Worm (Caenorhabditis elegans) whole organism, L1 larva: Measurements from ENCODE around the gene clec-179.

Experiments used
- C04F5.9 ChIP-seq: sonication (generic microtip); optimal IDR thresholded peaks from 2 replicates; lab custom pipeline; 2016; ENCODE audit warnings: missing genetic modification characterization, missing compliant biosample characterization
- aha-1 ChIP-seq: fragments of 150-350 bp; optimal IDR thresholded peaks from 2 replicates; lab custom pipeline; 2014; ENCODE audit warnings: missing biosample characterization, missing genetic modification characterization
- alr-1 ChIP-seq: fragments of 200-800 bp; sonication (Bioruptor generic); optimal IDR thresholded peaks from 2 replicates; lab custom pipeline; 2018; ENCODE audit warnings: borderline replicate concordance, mild to moderate bottlenecking, missing genetic modification characterization, missing compliant biosample characterization
- ama-1 ChIP-seq: fragments of 150-350 bp; optimal IDR thresholded peaks from 2 replicates; lab custom pipeline; 2014
- ceh-63 ChIP-seq: fragments of 200-800 bp; sonication (Bioruptor generic); optimal IDR thresholded peaks from 2 replicates; lab custom pipeline; 2018; ENCODE audit warnings: mild to moderate bottlenecking, missing genetic modification characterization, missing compliant biosample characterization
- ceh-8 ChIP-seq: fragments of 200-800 bp; sonication (Bioruptor generic); optimal IDR thresholded peaks from 2 replicates; lab custom pipeline; 2018; ENCODE audit warnings: mild to moderate bottlenecking, missing genetic modification characterization, moderate library complexity, missing compliant biosample characterization
- ceh-88 ChIP-seq: fragments of 200-800 bp; sonication (Bioruptor generic); IDR thresholded peaks from 2 replicates; pipeline ENCODE4 v1.3.6; 2022; ENCODE audit warnings: missing genetic modification characterization, missing compliant biosample characterization
- ceh-90 ChIP-seq: sonication (generic microtip); optimal IDR thresholded peaks from 2 replicates; lab custom pipeline; 2016; ENCODE audit warnings: missing genetic modification characterization, missing compliant biosample characterization
- ces-1 ChIP-seq: fragments of 150-350 bp; optimal IDR thresholded peaks from 2 replicates; lab custom pipeline; 2014; ENCODE audit warnings: missing biosample characterization, missing genetic modification reagents, missing genetic modification characterization
- dpl-1 ChIP-seq, 3 experiments: fragments of 150-350 bp in 2 of 3; sonication (generic microtip) in 1 of 3; optimal IDR thresholded peaks; 2 replicates each; lab custom pipeline; 2014 to 2017; ENCODE audit warnings: missing biosample characterization in 3 of 3, missing genetic modification characterization in 3 of 3, missing genetic modification reagents in 3 of 3
- dsc-1 ChIP-seq: sonication (generic microtip); optimal IDR thresholded peaks from 2 replicates; lab custom pipeline; 2016; ENCODE audit warnings: mild to moderate bottlenecking, missing genetic modification characterization, missing compliant biosample characterization
- efl-1 ChIP-seq, 4 experiments: fragments of 150-350 bp; optimal IDR thresholded peaks in 3 of 4; peaks in 1 of 4; 1 replicate in 1 of 4; 2 replicates in 3 of 4; lab custom pipeline; 2014; ENCODE audit warnings: missing biosample characterization in 2 of 4, missing genetic modification characterization in 2 of 4, missing genetic modification reagents in 2 of 4
- efl-3 ChIP-seq: fragments of 200-800 bp; sonication (Bioruptor generic); optimal IDR thresholded peaks from 2 replicates; lab custom pipeline; 2018; ENCODE audit warnings: mild to moderate bottlenecking, missing genetic modification characterization, missing compliant biosample characterization
- egl-27 ChIP-seq, 2 experiments: fragments of 150-350 bp in 1 of 2; sonication (generic microtip); optimal IDR thresholded peaks; 3 replicates each; lab custom pipeline; 2017 to 2018; ENCODE audit warnings: missing biosample characterization in 2 of 2, missing genetic modification characterization in 2 of 2, missing genetic modification reagents in 2 of 2
- elt-2 ChIP-seq: sonication (generic microtip); optimal IDR thresholded peaks from 2 replicates; lab custom pipeline; 2016; ENCODE audit warnings: missing genetic modification characterization, mild to moderate bottlenecking, inconsistent platforms, missing compliant biosample characterization, missing genetic modification reagents
- elt-3 ChIP-seq, 6 experiments: fragments of 150-350 bp in 1 of 6; sonication (generic microtip); optimal IDR thresholded peaks; 2 replicates each; lab custom pipeline; 2017 to 2018; ENCODE audit warnings: missing biosample characterization in 6 of 6, missing genetic modification characterization in 6 of 6, inconsistent platforms in 1 of 6
- ets-5 ChIP-seq: fragments of 200-800 bp; sonication (Bioruptor generic); IDR thresholded peaks from 2 replicates; pipeline ENCODE4 v1.3.6; 2022; ENCODE audit warnings: missing genetic modification characterization, missing compliant biosample characterization
- fkh-10 ChIP-seq: sonication (generic microtip); optimal IDR thresholded peaks from 2 replicates; lab custom pipeline; 2017; ENCODE audit warnings: missing biosample characterization, missing genetic modification reagents, missing genetic modification characterization
- fkh-4 ChIP-seq: sonication (generic microtip); optimal IDR thresholded peaks from 2 replicates; lab custom pipeline; 2016; ENCODE audit warnings: missing compliant biosample characterization, missing genetic modification characterization, borderline replicate concordance
- fos-1 ChIP-seq: fragments of 150-350 bp; optimal IDR thresholded peaks from 2 replicates; lab custom pipeline; 2014; ENCODE audit warnings: missing biosample characterization, missing genetic modification characterization
- grh-1 ChIP-seq: fragments of 200-800 bp; sonication (Bioruptor generic); IDR thresholded peaks from 2 replicates; pipeline ENCODE4 v1.3.6; 2022; ENCODE audit warnings: missing genetic modification reagents, missing genetic modification characterization, missing compliant biosample characterization
- hlh-4 ChIP-seq: sonication (generic microtip); optimal IDR thresholded peaks from 2 replicates; lab custom pipeline; 2016; ENCODE audit warnings: mild to moderate bottlenecking, missing genetic modification characterization, missing compliant biosample characterization
- hpl-2 ChIP-seq: fragments of 150-350 bp; optimal IDR thresholded peaks from 2 replicates; lab custom pipeline; 2014; ENCODE audit warnings: missing biosample characterization, missing genetic modification reagents, missing genetic modification characterization
- isw-1 ChIP-seq: fragments of 200-800 bp; sonication (Bioruptor generic); IDR thresholded peaks from 2 replicates; pipeline ENCODE4 v1.3.6; 2022; ENCODE audit warnings: missing genetic modification characterization, missing compliant biosample characterization
- jun-1 ChIP-seq: fragments of 150-350 bp; optimal IDR thresholded peaks from 2 replicates; lab custom pipeline; 2014; ENCODE audit warnings: missing biosample characterization, missing genetic modification reagents, missing genetic modification characterization
- lin-13 ChIP-seq: fragments of 150-350 bp; optimal IDR thresholded peaks from 2 replicates; lab custom pipeline; 2014; ENCODE audit warnings: missing biosample characterization, missing genetic modification reagents, missing genetic modification characterization
- lin-15B ChIP-seq: fragments of 150-350 bp; sonication (generic microtip); optimal IDR thresholded peaks from 3 replicates; lab custom pipeline; 2014; ENCODE audit warnings: missing biosample characterization, missing genetic modification characterization
- lin-35 ChIP-seq, 2 experiments: fragments of 150-350 bp; optimal IDR thresholded peaks; 2 replicates each; lab custom pipeline; 2014; ENCODE audit warnings: missing biosample characterization in 2 of 2, missing genetic modification characterization in 2 of 2, missing genetic modification reagents in 2 of 2
- lin-39 ChIP-seq: fragments of 150-350 bp; optimal IDR thresholded peaks from 2 replicates; lab custom pipeline; 2014; ENCODE audit warnings: missing biosample characterization, missing genetic modification reagents, missing genetic modification characterization
- lir-3 ChIP-seq: sonication (generic microtip); optimal IDR thresholded peaks from 2 replicates; lab custom pipeline; 2016; ENCODE audit warnings: mild to moderate bottlenecking, missing genetic modification characterization, moderate library complexity, missing compliant biosample characterization; ENCODE audit not compliant: poor library complexity
- lsy-2 ChIP-seq, 2 experiments: fragments of 150-350 bp; optimal IDR thresholded peaks; 2 replicates each; lab custom pipeline; 2014; ENCODE audit warnings: missing biosample characterization in 2 of 2, missing genetic modification characterization in 2 of 2
- mdl-1 ChIP-seq, 2 experiments: fragments of 150-350 bp; optimal IDR thresholded peaks; 2 replicates each; lab custom pipeline; 2014 to 2017; ENCODE audit warnings: missing biosample characterization in 2 of 2, missing genetic modification characterization in 2 of 2, inconsistent platforms in 1 of 2
- mef-2 ChIP-seq: fragments of 150-350 bp; optimal IDR thresholded peaks from 2 replicates; lab custom pipeline; 2014; ENCODE audit warnings: missing biosample characterization, missing genetic modification characterization
- mep-1 ChIP-seq: fragments of 150-350 bp; optimal IDR thresholded peaks from 2 replicates; lab custom pipeline; 2014; ENCODE audit warnings: missing biosample characterization, missing genetic modification characterization
- nhr-12 ChIP-seq: sonication (generic microtip); optimal IDR thresholded peaks from 2 replicates; lab custom pipeline; 2017; ENCODE audit warnings: missing biosample characterization, missing genetic modification characterization
- nhr-19 ChIP-seq: fragments of 200-800 bp; sonication (Bioruptor generic); conservative IDR thresholded peaks from 2 replicates; pipeline ENCODE4 v1.3.6; 2022; ENCODE audit warnings: missing genetic modification characterization, missing compliant biosample characterization
- nhr-28 ChIP-seq: fragments of 150-350 bp; optimal IDR thresholded peaks from 2 replicates; lab custom pipeline; 2014; ENCODE audit warnings: missing biosample characterization, missing genetic modification characterization
- nhr-47 ChIP-seq: sonication (generic microtip); optimal IDR thresholded peaks from 2 replicates; lab custom pipeline; 2016; ENCODE audit warnings: mild to moderate bottlenecking, missing genetic modification characterization, moderate library complexity, missing compliant biosample characterization
- nhr-76 ChIP-seq: sonication (generic microtip); optimal IDR thresholded peaks from 2 replicates; lab custom pipeline; 2017; ENCODE audit warnings: missing biosample characterization, missing genetic modification characterization
- nhr-77 ChIP-seq: fragments of 150-350 bp; optimal IDR thresholded peaks from 2 replicates; lab custom pipeline; 2014; ENCODE audit warnings: missing biosample characterization, missing genetic modification characterization
- nhr-84 ChIP-seq: sonication (generic microtip); optimal IDR thresholded peaks from 2 replicates; lab custom pipeline; 2017; ENCODE audit warnings: missing biosample characterization, missing genetic modification characterization
- nhr-85 ChIP-seq: sonication (generic microtip); peaks from one replicate; lab custom pipeline; 2016; ENCODE audit warnings: missing genetic modification characterization, inconsistent platforms, missing compliant biosample characterization
- nhr-90 ChIP-seq: sonication (generic microtip); optimal IDR thresholded peaks from 2 replicates; lab custom pipeline; 2016; ENCODE audit warnings: mild to moderate bottlenecking, missing genetic modification characterization, missing compliant biosample characterization; ENCODE audit not compliant: poor library complexity
- pag-3 ChIP-seq: sonication (generic microtip); optimal IDR thresholded peaks from 2 replicates; lab custom pipeline; 2017; ENCODE audit warnings: missing genetic modification characterization, mild to moderate bottlenecking, missing compliant biosample characterization, antibody characterized with exemption, borderline replicate concordance; ENCODE audit not compliant: insufficient read depth
- pax-3 ChIP-seq: fragments of 200-800 bp; sonication (Bioruptor generic); optimal IDR thresholded peaks from 2 replicates; lab custom pipeline; 2018; ENCODE audit warnings: mild to moderate bottlenecking, missing genetic modification characterization, moderate library complexity, missing compliant biosample characterization
- tlp-1 ChIP-seq: fragments of 150-350 bp; optimal IDR thresholded peaks from 2 replicates; lab custom pipeline; 2014; ENCODE audit warnings: missing biosample characterization, missing genetic modification characterization
- unc-130 ChIP-seq: fragments of 150-350 bp; optimal IDR thresholded peaks from 2 replicates; lab custom pipeline; 2017; ENCODE audit warnings: missing biosample characterization, missing genetic modification characterization, inconsistent platforms
- unc-86 ChIP-seq: sonication (generic microtip); optimal IDR thresholded peaks from 2 replicates; lab custom pipeline; 2016; ENCODE audit warnings: missing genetic modification characterization, missing compliant biosample characterization
- xbp-1 ChIP-seq: sonication (generic microtip); optimal IDR thresholded peaks from 2 replicates; lab custom pipeline; 2016; ENCODE audit warnings: missing genetic modification characterization, missing compliant biosample characterization
- zag-1 ChIP-seq: fragments of 150-350 bp; optimal IDR thresholded peaks from 2 replicates; lab custom pipeline; 2014; ENCODE audit warnings: missing biosample characterization, missing genetic modification characterization
- zip-4 ChIP-seq: fragments of 200-800 bp; sonication (Bioruptor generic); optimal IDR thresholded peaks from 2 replicates; lab custom pipeline; 2018; ENCODE audit warnings: mild to moderate bottlenecking, missing genetic modification characterization, moderate library complexity, missing compliant biosample characterization
- ztf-11 ChIP-seq, 2 experiments: sonication (generic microtip); optimal IDR thresholded peaks; 2 replicates each; lab custom pipeline; 2016 to 2017; ENCODE audit warnings: missing genetic modification characterization in 2 of 2, missing biosample characterization in 1 of 2, missing compliant biosample characterization in 1 of 2

Gene clec-179

DNA sequence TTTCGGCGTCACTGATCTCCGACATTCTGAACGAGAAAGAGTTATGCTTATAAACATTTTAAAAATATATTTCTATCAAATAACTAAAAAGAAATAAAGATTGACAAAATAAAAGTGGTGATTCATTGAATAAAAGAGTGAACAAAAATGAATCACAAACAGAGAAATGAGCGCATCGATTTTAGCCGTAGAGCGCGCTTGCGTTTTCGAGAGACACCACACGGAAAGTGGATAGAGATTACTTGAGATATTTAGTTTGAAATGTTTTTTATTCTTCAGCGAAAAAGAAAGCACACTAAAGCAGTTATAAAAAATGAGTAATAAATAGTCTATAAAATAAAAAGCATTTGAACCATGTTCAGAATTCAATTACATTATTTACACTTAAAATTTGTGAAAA, 45.7 kb upstream of the clec-179 start, which contains the start of gene cap-1 (continued):
- no peak; the same call in 1 of the 2 replicates for TF ChIP-seq ceh-88 (GFP tag; lab: Robert Waterston, UW)
- peak; percentile 39 for TF ChIP-seq fkh-10 (GFP tag; lab: Kevin White, UChicago)
- TF ChIP-seq alr-1 (tag; lab: Kevin White, UChicago) = no peak
- TF ChIP-seq mef-2 (tag; lab: Kevin White, UChicago) = peak; percentile 2
- peak in 2 of 6 experiments; percentile 5 to 82 for TF ChIP-seq elt-3 (tag; optimal IDR thresholded peaks at IDR 0.05; lab: Kevin White, UChicago)
- TF ChIP-seq mep-1 (tag; lab: Kevin White, UChicago) = peak; percentile 89
- TF ChIP-seq lin-35 (GFP tag; optimal IDR thresholded peaks at IDR 0.05; lab: Kevin White, UChicago) = peak; percentile 54 to 78
- no peak for TF ChIP-seq nhr-76 (tag; lab: Kevin White, UChicago)
- no peak for TF ChIP-seq ztf-11 (tag; optimal IDR thresholded peaks at IDR 0.05; lab: Kevin White, UChicago)
- TF ChIP-seq pax-3 = no peak
- no peak for TF ChIP-seq egl-27 (tag; optimal IDR thresholded peaks at IDR 0.05; lab: Kevin White, UChicago)
- no peak for TF ChIP-seq hlh-4
- no peak for TF ChIP-seq pag-3 (tag; lab: Kevin White, UChicago)
- TF ChIP-seq dsc-1 (tag; lab: Kevin White, UChicago) = peak; percentile 39
- TF ChIP-seq jun-1 (tag; lab: Kevin White, UChicago) = peak; percentile 20
- peak; percentile 31 for TF ChIP-seq nhr-90 (tag; lab: Kevin White, UChicago)
- no peak for TF ChIP-seq tlp-1 (tag; lab: Kevin White, UChicago)
- TF ChIP-seq fkh-4 (tag; lab: Kevin White, UChicago) = no peak
- peak; percentile 69 for TF ChIP-seq lin-15B (tag; lab: Kevin White, UChicago)
- no peak for TF ChIP-seq hpl-2 (GFP tag; lab: Kevin White, UChicago)
- peak; percentile 67 to 73 for TF ChIP-seq efl-1 (optimal IDR thresholded peaks at IDR 0.05; lab: Kevin White, UChicago)
- TF ChIP-seq efl-1 (GFP tag; optimal IDR thresholded peaks at IDR 0.05 in 1 of 2; lab: Kevin White, UChicago) = peak; percentile 63 to 89
- TF ChIP-seq ets-5 (GFP tag; lab: Robert Waterston, UW) = no peak
- TF ChIP-seq lin-13 (GFP tag; lab: Kevin White, UChicago) = no peak
- TF ChIP-seq ama-1 (lab: Kevin White, UChicago) = no peak
- TF ChIP-seq xbp-1 = peak; percentile 64
- 0 out of 2 replicates have a peak, but pooled peaks have one; percentile 13 for TF ChIP-seq nhr-19
- TF ChIP-seq lsy-2 (tag; optimal IDR thresholded peaks at IDR 0.05; lab: Kevin White, UChicago) = peak; percentile 57 to 87
- TF ChIP-seq lir-3 = peak; percentile 69
- TF ChIP-seq fos-1 (tag; lab: Kevin White, UChicago) = peak; percentile 58
- peak; percentile 85 for TF ChIP-seq unc-130
- no peak for TF ChIP-seq aha-1 (tag; lab: Kevin White, UChicago)
- TF ChIP-seq zag-1 (tag; lab: Kevin White, UChicago) = no peak
- TF ChIP-seq nhr-77 (tag; lab: Kevin White, UChicago) = peak; percentile 49
- peak; percentile 51 to 69 (median 57) for TF ChIP-seq dpl-1 (GFP tag; optimal IDR thresholded peaks at IDR 0.05; lab: Kevin White, UChicago)
- TF ChIP-seq ces-1 (GFP tag; lab: Kevin White, UChicago) = no peak
- no peak for TF ChIP-seq ceh-63 (GFP tag; lab: Kevin White, UChicago)
- TF ChIP-seq isw-1 (GFP tag; lab: Robert Waterston, UW) = peak; percentile 32
- peak; percentile 13 for TF ChIP-seq elt-2 (tag; lab: Kevin White, UChicago)
- no peak for TF ChIP-seq nhr-28
- TF ChIP-seq nhr-85 (tag; lab: Kevin White, UChicago) = peak; percentile 53
- no peak for TF ChIP-seq lin-39 (tag; lab: Kevin White, UChicago)
- no peak for TF ChIP-seq ceh-90
- no peak for TF ChIP-seq C04F5.9 (tag; lab: Kevin White, UChicago)
- no peak for TF ChIP-seq nhr-84 (tag; lab: Kevin White, UChicago)
- TF ChIP-seq zip-4 = no peak
- no peak for TF ChIP-seq efl-3
- peak; percentile 62 for TF ChIP-seq nhr-47 (tag; lab: Kevin White, UChicago)
- peak; percentile 25 for TF ChIP-seq unc-86 (tag; lab: Kevin White, UChicago)
- peak in 1 of 2 experiments; percentile 40 for TF ChIP-seq mdl-1 (tag; optimal IDR thresholded peaks at IDR 0.05; lab: Kevin White, UChicago)
- no peak for TF ChIP-seq nhr-12 (tag; lab: Kevin White, UChicago)
- no peak for TF ChIP-seq grh-1 (GFP tag; lab: Robert Waterston, UW)
- TF ChIP-seq ceh-8 = no peak
